Fruit fly (Drosophila melanogaster) whole organism, embryonic: ENCODE measurements around the gene Adar.

Experiments used
- BEAF-32 ChIP-seq: fragments of 200-800 bp; sonication (Bioruptor generic); optimal IDR thresholded peaks from 3 replicates; lab custom pipeline; 2017; ENCODE audit warnings: missing biosample characterization, missing genetic modification characterization, mild to moderate bottlenecking, moderate library complexity, missing genetic modification reagents
- CG10543 ChIP-seq: fragments of 200-800 bp; sonication (Bioruptor generic); optimal IDR thresholded peaks from 3 replicates; lab custom pipeline; 2017; ENCODE audit warnings: missing biosample characterization, mild to moderate bottlenecking, missing genetic modification characterization, moderate library complexity
- CG11247 ChIP-seq: fragments of 200-800 bp; sonication (Bioruptor generic); IDR thresholded peaks from 2 replicates; pipeline ENCODE4 v1.3.6; 2022; ENCODE audit warnings: missing biosample characterization, missing genetic modification characterization
- CG11504 ChIP-seq: fragments of 200-800 bp; sonication (Bioruptor generic); optimal IDR thresholded peaks from 3 replicates; lab custom pipeline; 2019; ENCODE audit warnings: missing biosample characterization, mild to moderate bottlenecking, missing genetic modification characterization, moderate library complexity
- CG11696 ChIP-seq: fragments of 200-800 bp; sonication (Bioruptor generic); IDR thresholded peaks from 2 replicates; pipeline ENCODE4 v1.3.6; 2022; ENCODE audit warnings: missing biosample characterization, missing genetic modification characterization
- CG12236 ChIP-seq: fragments of 200-800 bp; sonication (Bioruptor generic); optimal IDR thresholded peaks from 2 replicates; lab custom pipeline; 2016; ENCODE audit warnings: missing biosample characterization, missing genetic modification characterization
- CG13296 ChIP-seq: fragments of 200-800 bp; sonication (Bioruptor generic); optimal IDR thresholded peaks from 3 replicates; lab custom pipeline; 2018; ENCODE audit warnings: missing biosample characterization, mild to moderate bottlenecking, missing genetic modification characterization
- CG14965 ChIP-seq: fragments of 200-800 bp; sonication (Bioruptor generic); optimal IDR thresholded peaks from 2 replicates; lab custom pipeline; 2016; ENCODE audit warnings: missing biosample characterization, missing genetic modification characterization, borderline replicate concordance
- CG16779 ChIP-seq: fragments of 200-800 bp; sonication (Bioruptor generic); IDR thresholded peaks from 2 replicates; pipeline ENCODE4 v1.3.6; 2022; ENCODE audit warnings: missing biosample characterization, missing genetic modification characterization
- CG17568 ChIP-seq: fragments of 200-800 bp; sonication (Bioruptor generic); optimal IDR thresholded peaks from 2 replicates; lab custom pipeline; 2018; ENCODE audit warnings: missing biosample characterization, mild to moderate bottlenecking, missing genetic modification characterization, moderate library complexity
- CG17829 ChIP-seq: fragments of 200-800 bp; optimal IDR thresholded peaks from 2 replicates; lab custom pipeline; 2019; ENCODE audit warnings: missing biosample characterization, mild to moderate bottlenecking, missing genetic modification characterization, moderate library complexity
- CG18476 ChIP-seq: fragments of 200-800 bp; sonication (Bioruptor generic); optimal IDR thresholded peaks from 2 replicates; lab custom pipeline; 2016; ENCODE audit warnings: missing biosample characterization, mild to moderate bottlenecking, missing genetic modification characterization
- CG2116 ChIP-seq: fragments of 200-800 bp; sonication (Bioruptor generic); optimal IDR thresholded peaks from 3 replicates; lab custom pipeline; 2018; ENCODE audit warnings: missing biosample characterization, mild to moderate bottlenecking, missing genetic modification characterization
- CG43689 ChIP-seq: fragments of 200-800 bp; sonication (Bioruptor generic); IDR thresholded peaks from 2 replicates; pipeline ENCODE4 v1.3.6; 2022; ENCODE audit warnings: missing biosample characterization, missing genetic modification characterization
- CG4404 ChIP-seq: fragments of 200-800 bp; sonication (Bioruptor generic); IDR thresholded peaks from 2 replicates; pipeline ENCODE4 v1.3.6; 2022; ENCODE audit warnings: missing biosample characterization, missing genetic modification characterization
- CG6175 ChIP-seq: fragments of 200-800 bp; sonication (Bioruptor generic); IDR thresholded peaks from 3 replicates; pipeline ENCODE4 v1.3.6; 2022; ENCODE audit warnings: missing biosample characterization, missing genetic modification characterization
- CG6683 ChIP-seq: fragments of 200-800 bp; sonication (Bioruptor generic); optimal IDR thresholded peaks from 2 replicates; lab custom pipeline; 2017; ENCODE audit warnings: missing biosample characterization, mild to moderate bottlenecking, missing genetic modification characterization, missing genetic modification reagents
- CG6689 ChIP-seq: fragments of 200-800 bp; sonication (Bioruptor generic); IDR thresholded peaks from 2 replicates; pipeline ENCODE4 v1.3.6; 2022; ENCODE audit warnings: missing biosample characterization, missing genetic modification characterization
- CG6765 ChIP-seq: fragments of 200-800 bp; sonication (Bioruptor generic); optimal IDR thresholded peaks from 3 replicates; lab custom pipeline; 2017; ENCODE audit warnings: missing biosample characterization, mild to moderate bottlenecking, missing genetic modification characterization
- CG9797 ChIP-seq: fragments of 200-800 bp; sonication (Bioruptor generic); optimal IDR thresholded peaks from 3 replicates; lab custom pipeline; 2018; ENCODE audit warnings: missing biosample characterization, mild to moderate bottlenecking, missing genetic modification characterization
- D ChIP-seq, 2 experiments: fragments of 200-800 bp in 1 of 2; fragments of >200 bp in 1 of 2; sonication (Bioruptor generic) in 1 of 2; optimal IDR thresholded peaks; 2 replicates in 1 of 2; 3 replicates in 1 of 2; lab custom pipeline; 2017; ENCODE audit warnings: mild to moderate bottlenecking in 1 of 2, missing biosample characterization in 1 of 2, missing genetic modification characterization in 1 of 2, missing genetic modification reagents in 1 of 2
- Dfd ChIP-seq, 2 experiments: fragments of >200 bp; optimal IDR thresholded peaks; 2 replicates each; lab custom pipeline; 2017; ENCODE audit warnings: missing biosample characterization in 2 of 2, missing genetic modification characterization in 2 of 2
- Dip2 ChIP-seq: fragments of 200-800 bp; sonication (Bioruptor generic); IDR thresholded peaks from 2 replicates; pipeline ENCODE4 v1.3.6; 2022; ENCODE audit warnings: missing biosample characterization, missing genetic modification characterization
- Dip3 ChIP-seq: fragments of 200-800 bp; sonication (Bioruptor generic); optimal IDR thresholded peaks from 3 replicates; lab custom pipeline; 2016; ENCODE audit warnings: missing biosample characterization, missing genetic modification characterization
- E2f2 ChIP-seq: fragments of 200-800 bp; sonication (Bioruptor generic); IDR thresholded peaks from 2 replicates; pipeline ENCODE4 v1.3.6; 2022; ENCODE audit warnings: missing biosample characterization, missing genetic modification characterization
- Ets97D ChIP-seq: fragments of 200-800 bp; sonication (Bioruptor generic); optimal IDR thresholded peaks from 3 replicates; lab custom pipeline; 2016; ENCODE audit warnings: missing biosample characterization, missing genetic modification characterization
- Fer1 ChIP-seq: fragments of 200-800 bp; sonication (Bioruptor generic); optimal IDR thresholded peaks from 2 replicates; lab custom pipeline; 2017; ENCODE audit warnings: missing biosample characterization, mild to moderate bottlenecking, missing genetic modification characterization
- Nf-YC ChIP-seq: fragments of 200-800 bp; optimal IDR thresholded peaks from 3 replicates; lab custom pipeline; 2019; ENCODE audit warnings: missing biosample characterization, mild to moderate bottlenecking, missing genetic modification characterization, moderate library complexity
- Oaz ChIP-seq: fragments of 200-800 bp; sonication (Bioruptor generic); IDR thresholded peaks from 2 replicates; pipeline ENCODE4 v1.3.6; 2022; ENCODE audit warnings: missing biosample characterization, missing genetic modification characterization
- Rfx ChIP-seq: fragments of 200-800 bp; sonication (Bioruptor generic); IDR thresholded peaks from 2 replicates; pipeline ENCODE4 v1.3.6; 2022; ENCODE audit warnings: missing biosample characterization, missing genetic modification characterization
- Rx ChIP-seq: fragments of 200-800 bp; sonication (Bioruptor generic); IDR thresholded peaks from 2 replicates; pipeline ENCODE4 v1.3.6; 2022; ENCODE audit warnings: missing biosample characterization, missing genetic modification characterization
- Stat92E ChIP-seq, 3 experiments: fragments of >200 bp in 2 of 3; fragments of 200-800 bp in 1 of 3; sonication (Bioruptor generic) in 1 of 3; optimal IDR thresholded peaks; 2 replicates each; lab custom pipeline; 2017 to 2019; ENCODE audit warnings: missing biosample characterization in 3 of 3, missing genetic modification characterization in 3 of 3, mild to moderate bottlenecking in 1 of 3, moderate library complexity in 1 of 3
- Xbp1 ChIP-seq: fragments of 200-800 bp; sonication (Bioruptor generic); optimal IDR thresholded peaks from 3 replicates; lab custom pipeline; 2016; ENCODE audit warnings: missing biosample characterization, mild to moderate bottlenecking, missing genetic modification characterization
- ara ChIP-seq: fragments of 200-800 bp; sonication (Bioruptor generic); IDR thresholded peaks from 2 replicates; pipeline ENCODE4 v1.3.6; 2022; ENCODE audit warnings: missing biosample characterization, missing genetic modification characterization
- chif ChIP-seq, 2 experiments: fragments of 200-800 bp; sonication (Bioruptor generic); optimal IDR thresholded peaks; 3 replicates each; lab custom pipeline; 2016; ENCODE audit warnings: missing biosample characterization in 2 of 2, missing genetic modification characterization in 2 of 2
- croc ChIP-seq: fragments of 200-800 bp; sonication (Bioruptor generic); conservative IDR thresholded peaks from 3 replicates; pipeline ENCODE4 v1.3.6; 2022; ENCODE audit warnings: missing biosample characterization, missing genetic modification characterization
- cwo ChIP-seq: fragments of 200-800 bp; sonication (Bioruptor generic); optimal IDR thresholded peaks from 3 replicates; lab custom pipeline; 2017; ENCODE audit warnings: missing biosample characterization, missing genetic modification characterization, mild to moderate bottlenecking, moderate library complexity, missing genetic modification reagents
- dmrt99B ChIP-seq: fragments of 200-800 bp; sonication (Bioruptor generic); optimal IDR thresholded peaks from 2 replicates; lab custom pipeline; 2018; ENCODE audit warnings: missing biosample characterization, mild to moderate bottlenecking, missing genetic modification characterization, moderate library complexity
- eyg ChIP-seq: fragments of 200-800 bp; sonication (Bioruptor generic); optimal IDR thresholded peaks from 3 replicates; lab custom pipeline; 2016; ENCODE audit warnings: missing biosample characterization, missing genetic modification characterization
- fd102C ChIP-seq: fragments of 200-800 bp; sonication (Bioruptor generic); optimal IDR thresholded peaks from 2 replicates; lab custom pipeline; 2018; ENCODE audit warnings: missing biosample characterization, mild to moderate bottlenecking, missing genetic modification characterization, moderate library complexity
- fu2 ChIP-seq: fragments of 200-800 bp; sonication (Bioruptor generic); optimal IDR thresholded peaks from 2 replicates; lab custom pipeline; 2016; ENCODE audit warnings: missing biosample characterization, missing genetic modification characterization
- gcm2 ChIP-seq: fragments of 200-800 bp; sonication (Bioruptor generic); optimal IDR thresholded peaks from 2 replicates; lab custom pipeline; 2016; ENCODE audit warnings: missing biosample characterization, missing genetic modification characterization
- grn ChIP-seq: fragments of 200-800 bp; sonication (Bioruptor generic); optimal IDR thresholded peaks from 3 replicates; lab custom pipeline; 2017; ENCODE audit warnings: missing biosample characterization, missing genetic modification characterization
- ham ChIP-seq: fragments of 200-800 bp; sonication (Bioruptor generic); IDR thresholded peaks from 2 replicates; pipeline ENCODE4 v1.3.6; 2022; ENCODE audit warnings: missing biosample characterization, missing genetic modification characterization
- kay ChIP-seq: fragments of 200-800 bp; sonication (Bioruptor generic); optimal IDR thresholded peaks from 2 replicates; lab custom pipeline; 2016; ENCODE audit warnings: missing biosample characterization, missing genetic modification characterization
- mirr ChIP-seq: fragments of 200-800 bp; sonication (Bioruptor generic); optimal IDR thresholded peaks from 3 replicates; lab custom pipeline; 2018; ENCODE audit warnings: missing biosample characterization, mild to moderate bottlenecking, missing genetic modification characterization
- peb ChIP-seq: fragments of 200-800 bp; sonication (Bioruptor generic); IDR thresholded peaks from 2 replicates; pipeline ENCODE4 v1.3.6; 2022; ENCODE audit warnings: missing biosample characterization, missing genetic modification characterization
- pum ChIP-seq: fragments of 200-800 bp; sonication (Bioruptor generic); optimal IDR thresholded peaks from 2 replicates; lab custom pipeline; 2016; ENCODE audit warnings: missing biosample characterization, missing genetic modification characterization
- rib ChIP-seq: fragments of 200-800 bp; sonication (Bioruptor generic); IDR thresholded peaks from 2 replicates; pipeline ENCODE4 v1.3.6; 2022; ENCODE audit warnings: missing biosample characterization, missing genetic modification characterization
- sens-2 ChIP-seq: fragments of 200-800 bp; sonication (Bioruptor generic); IDR thresholded peaks from 2 replicates; pipeline ENCODE4 v1.3.6; 2022; ENCODE audit warnings: missing biosample characterization, missing genetic modification characterization
- seq ChIP-seq: fragments of 200-800 bp; sonication (Bioruptor generic); IDR thresholded peaks from 2 replicates; pipeline ENCODE4 v1.3.6; 2022; ENCODE audit warnings: missing biosample characterization, missing genetic modification characterization
- slp2 ChIP-seq: fragments of 200-800 bp; sonication (Bioruptor generic); optimal IDR thresholded peaks from 2 replicates; lab custom pipeline; 2016; ENCODE audit warnings: missing biosample characterization, missing genetic modification characterization

Gene Adar

DNA sequence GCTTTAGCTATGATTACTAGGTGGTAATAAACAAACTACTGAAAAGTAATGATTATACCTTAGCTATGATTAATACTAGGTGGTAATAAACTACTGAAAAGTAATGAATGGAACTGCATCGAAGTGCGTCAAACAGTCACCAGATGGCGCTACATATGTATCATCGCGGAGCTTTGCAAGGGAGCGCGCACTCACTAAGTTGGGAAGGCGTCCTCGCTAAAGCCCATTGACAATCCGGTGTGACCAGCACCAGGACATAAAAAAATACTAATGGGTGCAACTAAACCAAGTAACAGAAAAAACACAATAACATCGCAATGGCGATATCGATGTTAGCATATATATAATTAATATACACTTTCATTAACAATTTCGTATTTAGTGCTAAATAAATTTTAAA lies 899 bp upstream of the Adar start (continued):
- TF ChIP-seq Stat92E (GFP tag; optimal IDR thresholded peaks at IDR 0.05; lab: Kevin White, UChicago) (no peak), CG18476 (no peak), Oaz (GFP tag; lab: Robert Waterston, UW) (no peak), CG11247 (GFP tag; lab: Robert Waterston, UW) (no peak), Rx (no peak), croc (no peak), fd102C (GFP tag; lab: Kevin White, UChicago) (no peak), CG12236 (GFP tag; lab: Kevin White, UChicago) (no peak), CG4404 (GFP tag; lab: Robert Waterston, UW) (no peak), CG9797 (GFP tag; lab: Kevin White, UChicago) (peak; percentile 59), ara (GFP tag; lab: Robert Waterston, UW) (no peak), D (optimal IDR thresholded peaks at IDR 0.05; lab: Kevin White, UChicago) (no peak), D (GFP tag; optimal IDR thresholded peaks at IDR 0.05; lab: Kevin White, UChicago) (no peak), CG17568 (GFP tag; lab: Kevin White, UChicago) (no peak), CG43689 (GFP tag; lab: Robert Waterston, UW) (no peak), CG6765 (no peak), slp2 (GFP tag; lab: Kevin White, UChicago) (no peak), seq (GFP tag; lab: Robert Waterston, UW) (no peak), sens-2 (0 out of 2 replicates have a peak, but pooled peaks have one; percentile 8), dmrt99B (tag; lab: Kevin White, UChicago) (no peak), grn (GFP tag; lab: Kevin White, UChicago) (no peak), Ets97D (GFP tag; lab: Kevin White, UChicago) (peak; percentile 63), CG6689 (GFP tag; lab: Robert Waterston, UW) (no peak), Xbp1 (GFP tag; lab: Kevin White, UChicago) (no peak), rib (no peak), peb (GFP tag; lab: Robert Waterston, UW) (no peak), kay (GFP tag; lab: Kevin White, UChicago) (peak; percentile 16), fu2 (GFP tag; lab: Kevin White, UChicago) (no peak), CG6175 (GFP tag; lab: Robert Waterston, UW) (no peak), Dip2 (GFP tag; lab: Robert Waterston, UW) (no peak), Fer1 (peak; percentile 6), cwo (GFP tag; lab: Kevin White, UChicago) (no peak), chif (GFP tag; optimal IDR thresholded peaks at IDR 0.05; lab: Kevin White, UChicago) (no peak), ham (GFP tag; lab: Robert Waterston, UW) (no peak), pum (no peak), gcm2 (no peak), Nf-YC (tag; lab: Kevin White, UChicago) (no peak), CG6683 (GFP tag; lab: Kevin White, UChicago) (no peak), mirr (peak; percentile 19), CG11696 (GFP tag; lab: Robert Waterston, UW) (no peak), CG10543 (no peak), CG13296 (GFP tag; lab: Kevin White, UChicago) (no peak), CG17829 (tag; lab: Kevin White, UChicago) (peak; percentile 33), eyg (no peak), Dfd (GFP tag; optimal IDR thresholded peaks at IDR 0.05; lab: Kevin White, UChicago) (no peak), E2f2 (GFP tag; lab: Robert Waterston, UW) (0 out of 2 replicates have a peak, but pooled peaks have one; percentile 36), CG2116 (GFP tag; lab: Kevin White, UChicago) (peak; percentile 6), CG11504 (tag; lab: Kevin White, UChicago) (no peak), CG14965 (GFP tag; lab: Kevin White, UChicago) (peak; percentile 53), Dip3 (GFP tag; lab: Kevin White, UChicago) (no peak), Rfx (GFP tag; lab: Robert Waterston, UW) (peak; percentile 60), CG16779 (GFP tag; lab: Robert Waterston, UW) (no peak), BEAF-32 (GFP tag; lab: Kevin White, UChicago) (peak; percentile 62)
